Worm (Caenorhabditis elegans) whole organism, L1 larva: ENCODE results near the gene T28D9.4.

ENCODE experiments used
- C04F5.9 ChIP-seq: sonication (generic microtip); optimal IDR thresholded peaks from 2 replicates; lab custom pipeline; 2016; ENCODE audit warnings: missing genetic modification characterization, missing compliant biosample characterization
- aha-1 ChIP-seq: fragments of 150-350 bp; optimal IDR thresholded peaks from 2 replicates; lab custom pipeline; 2014; ENCODE audit warnings: missing biosample characterization, missing genetic modification characterization
- ceh-88 ChIP-seq: fragments of 200-800 bp; sonication (Bioruptor generic); IDR thresholded peaks from 2 replicates; pipeline ENCODE4 v1.3.6; 2022; ENCODE audit warnings: missing genetic modification characterization, missing compliant biosample characterization
- dpl-1 ChIP-seq, 3 experiments: fragments of 150-350 bp in 2 of 3; sonication (generic microtip) in 1 of 3; optimal IDR thresholded peaks; 2 replicates each; lab custom pipeline; 2014 to 2017; ENCODE audit warnings: missing biosample characterization in 3 of 3, missing genetic modification characterization in 3 of 3, missing genetic modification reagents in 3 of 3
- elt-2 ChIP-seq: sonication (generic microtip); optimal IDR thresholded peaks from 2 replicates; lab custom pipeline; 2016; ENCODE audit warnings: missing genetic modification characterization, mild to moderate bottlenecking, inconsistent platforms, missing compliant biosample characterization, missing genetic modification reagents
- fkh-4 ChIP-seq: sonication (generic microtip); optimal IDR thresholded peaks from 2 replicates; lab custom pipeline; 2016; ENCODE audit warnings: missing compliant biosample characterization, missing genetic modification characterization, borderline replicate concordance
- fkh-8 ChIP-seq: sonication (generic microtip); optimal IDR thresholded peaks from 2 replicates; lab custom pipeline; 2016; ENCODE audit warnings: mild to moderate bottlenecking, missing genetic modification characterization, missing compliant biosample characterization
- grh-1 ChIP-seq: fragments of 200-800 bp; sonication (Bioruptor generic); IDR thresholded peaks from 2 replicates; pipeline ENCODE4 v1.3.6; 2022; ENCODE audit warnings: missing genetic modification reagents, missing genetic modification characterization, missing compliant biosample characterization
- hlh-17 ChIP-seq: fragments of 200-800 bp; sonication (Bioruptor generic); optimal IDR thresholded peaks from 2 replicates; lab custom pipeline; 2018; ENCODE audit warnings: missing genetic modification characterization, mild to moderate bottlenecking, missing compliant biosample characterization, moderate library complexity, borderline replicate concordance
- hlh-4 ChIP-seq: sonication (generic microtip); optimal IDR thresholded peaks from 2 replicates; lab custom pipeline; 2016; ENCODE audit warnings: mild to moderate bottlenecking, missing genetic modification characterization, missing compliant biosample characterization
- irx-1 ChIP-seq: sonication (generic microtip); optimal IDR thresholded peaks from 2 replicates; lab custom pipeline; 2016; ENCODE audit warnings: missing genetic modification characterization, missing compliant biosample characterization
- isw-1 ChIP-seq: fragments of 200-800 bp; sonication (Bioruptor generic); IDR thresholded peaks from 2 replicates; pipeline ENCODE4 v1.3.6; 2022; ENCODE audit warnings: missing genetic modification characterization, missing compliant biosample characterization
- lin-35 ChIP-seq, 2 experiments: fragments of 150-350 bp; optimal IDR thresholded peaks; 2 replicates each; lab custom pipeline; 2014; ENCODE audit warnings: missing biosample characterization in 2 of 2, missing genetic modification characterization in 2 of 2, missing genetic modification reagents in 2 of 2
- lin-39 ChIP-seq: fragments of 150-350 bp; optimal IDR thresholded peaks from 2 replicates; lab custom pipeline; 2014; ENCODE audit warnings: missing biosample characterization, missing genetic modification reagents, missing genetic modification characterization
- lir-3 ChIP-seq: sonication (generic microtip); optimal IDR thresholded peaks from 2 replicates; lab custom pipeline; 2016; ENCODE audit warnings: mild to moderate bottlenecking, missing genetic modification characterization, moderate library complexity, missing compliant biosample characterization; ENCODE audit not compliant: poor library complexity
- lsy-2 ChIP-seq, 2 experiments: fragments of 150-350 bp; optimal IDR thresholded peaks; 2 replicates each; lab custom pipeline; 2014; ENCODE audit warnings: missing biosample characterization in 2 of 2, missing genetic modification characterization in 2 of 2
- mab-9 ChIP-seq: fragments of 200-800 bp; sonication (Bioruptor generic); IDR thresholded peaks from 2 replicates; pipeline ENCODE4 v1.3.6; 2022; ENCODE audit warnings: missing genetic modification reagents, missing genetic modification characterization, missing compliant biosample characterization
- mep-1 ChIP-seq: fragments of 150-350 bp; optimal IDR thresholded peaks from 2 replicates; lab custom pipeline; 2014; ENCODE audit warnings: missing biosample characterization, missing genetic modification characterization
- nhr-11 ChIP-seq: fragments of 150-350 bp; optimal IDR thresholded peaks from 2 replicates; lab custom pipeline; 2014; ENCODE audit warnings: missing biosample characterization, missing genetic modification characterization
- nhr-12 ChIP-seq: sonication (generic microtip); optimal IDR thresholded peaks from 2 replicates; lab custom pipeline; 2017; ENCODE audit warnings: missing biosample characterization, missing genetic modification characterization
- nhr-19 ChIP-seq: fragments of 200-800 bp; sonication (Bioruptor generic); conservative IDR thresholded peaks from 2 replicates; pipeline ENCODE4 v1.3.6; 2022; ENCODE audit warnings: missing genetic modification characterization, missing compliant biosample characterization
- nhr-20 ChIP-seq: sonication (generic microtip); optimal IDR thresholded peaks from 2 replicates; lab custom pipeline; 2016; ENCODE audit warnings: mild to moderate bottlenecking, missing genetic modification characterization, missing compliant biosample characterization
- nhr-47 ChIP-seq: sonication (generic microtip); optimal IDR thresholded peaks from 2 replicates; lab custom pipeline; 2016; ENCODE audit warnings: mild to moderate bottlenecking, missing genetic modification characterization, moderate library complexity, missing compliant biosample characterization
- nhr-76 ChIP-seq: sonication (generic microtip); optimal IDR thresholded peaks from 2 replicates; lab custom pipeline; 2017; ENCODE audit warnings: missing biosample characterization, missing genetic modification characterization
- pag-3 ChIP-seq: sonication (generic microtip); optimal IDR thresholded peaks from 2 replicates; lab custom pipeline; 2017; ENCODE audit warnings: missing genetic modification characterization, mild to moderate bottlenecking, missing compliant biosample characterization, antibody characterized with exemption, borderline replicate concordance; ENCODE audit not compliant: insufficient read depth
- snu-23 ChIP-seq: sonication (generic microtip); optimal IDR thresholded peaks from 2 replicates; lab custom pipeline; 2016; ENCODE audit warnings: missing genetic modification characterization, missing compliant biosample characterization
- sptf-1 ChIP-seq: fragments of 150-350 bp; optimal IDR thresholded peaks from 2 replicates; lab custom pipeline; 2014; ENCODE audit warnings: missing biosample characterization, missing genetic modification characterization
- swsn-7 ChIP-seq: sonication (generic microtip); optimal IDR thresholded peaks from 2 replicates; lab custom pipeline; 2016; ENCODE audit warnings: missing genetic modification characterization, missing compliant biosample characterization
- unc-30 ChIP-seq: sonication (generic microtip); optimal IDR thresholded peaks from 2 replicates; lab custom pipeline; 2017; ENCODE audit warnings: missing biosample characterization, missing genetic modification characterization
- unc-86 ChIP-seq: sonication (generic microtip); optimal IDR thresholded peaks from 2 replicates; lab custom pipeline; 2016; ENCODE audit warnings: missing genetic modification characterization, missing compliant biosample characterization
- vab-15 ChIP-seq: sonication (generic microtip); optimal IDR thresholded peaks from 2 replicates; lab custom pipeline; 2017; ENCODE audit warnings: missing genotype, mild to moderate bottlenecking, missing genetic modification characterization, missing compliant biosample characterization
- zip-4 ChIP-seq: fragments of 200-800 bp; sonication (Bioruptor generic); optimal IDR thresholded peaks from 2 replicates; lab custom pipeline; 2018; ENCODE audit warnings: mild to moderate bottlenecking, missing genetic modification characterization, moderate library complexity, missing compliant biosample characterization
- ztf-4 ChIP-seq: fragments of 150-350 bp; optimal IDR thresholded peaks from 2 replicates; lab custom pipeline; 2014; ENCODE audit warnings: missing biosample characterization, missing genetic modification characterization

T28D9.4 gene

ce11 chrII:6453341-6453806 lies 23.4 kb upstream of the T28D9.4 start, which contains the start of gene atg-16.2 (continued):
- TF ChIP-seq mep-1 (tag; lab: Kevin White, UChicago) (peak; percentile 85), nhr-11 (tag; lab: Kevin White, UChicago) (no peak), fkh-8 (tag; lab: Kevin White, UChicago) (no peak), ztf-4 (tag; lab: Kevin White, UChicago) (peak; percentile 19), pag-3 (no peak), lir-3 (tag; lab: Kevin White, UChicago) (no peak), vab-15 (tag; lab: Kevin White, UChicago) (no peak), lsy-2 (tag; optimal IDR thresholded peaks at IDR 0.05; lab: Kevin White, UChicago) (peak; percentile 68 to 80), irx-1 (tag; lab: Kevin White, UChicago) (no peak), swsn-7 (tag; lab: Kevin White, UChicago) (peak; percentile 55), snu-23 (GFP tag; lab: Kevin White, UChicago) (peak; percentile 66), hlh-17 (GFP tag; lab: Kevin White, UChicago) (no peak), isw-1 (GFP tag; lab: Robert Waterston, UW) (no peak), nhr-47 (tag; lab: Kevin White, UChicago) (peak; percentile 10), nhr-20 (tag; lab: Kevin White, UChicago) (peak; percentile 62), fkh-4 (no peak), lin-39 (tag; lab: Kevin White, UChicago) (no peak)
- TF ChIP-seq, all 84 proteins: peak for 29

ce11 chrII:6454671-6455070 lies 22.1 kb upstream of the T28D9.4 start, which contains the start of gene aptf-1:
aptf-1 (plus strand) TSS chrII:6454971.
- TF ChIP-seq zip-4 (GFP tag; lab: Kevin White, UChicago) (no peak), lin-35 (GFP tag; optimal IDR thresholded peaks at IDR 0.05; lab: Kevin White, UChicago) (no peak), dpl-1 (GFP tag; optimal IDR thresholded peaks at IDR 0.05; lab: Kevin White, UChicago) (no peak), hlh-4 (tag; lab: Kevin White, UChicago) (no peak), snu-23 (GFP tag; lab: Kevin White, UChicago) (no peak), nhr-19 (no peak), unc-86 (tag; lab: Kevin White, UChicago) (no peak), aha-1 (tag; lab: Kevin White, UChicago) (no peak), lin-39 (tag; lab: Kevin White, UChicago) (no peak), nhr-47 (tag; lab: Kevin White, UChicago) (no peak), sptf-1 (no peak), ceh-88 (no peak), fkh-4 (no peak), mab-9 (no peak), nhr-12 (tag; lab: Kevin White, UChicago) (no peak), vab-15 (tag; lab: Kevin White, UChicago) (no peak)
- TF ChIP-seq, all 84 proteins: peak for 0

ce11 chrII:6469340-6469739 lies 7.4 kb upstream of the T28D9.4 start:
- no peak for TF ChIP-seq hlh-17 (GFP tag; lab: Kevin White, UChicago)
- TF ChIP-seq elt-2 (tag; lab: Kevin White, UChicago) = peak; percentile 43

ce11 chrII:6470985-6471384 lies 5.8 kb upstream of the T28D9.4 start, which contains the start of gene dgk-5:
dgk-5 (minus strand) TSS chrII:6471085.
- TF ChIP-seq C04F5.9 (tag; lab: Kevin White, UChicago) (no peak), nhr-76 (tag; lab: Kevin White, UChicago) (no peak)

- TF ChIP-seq grh-1 (no peak), hlh-4 (tag; lab: Kevin White, UChicago) (no peak), lir-3 (tag; lab: Kevin White, UChicago) (no peak), unc-30 (tag; lab: Kevin White, UChicago) (no peak)
Observed at ce11 chrII:6475180-6475737, 1.5 kb upstream of the T28D9.4 start, which contains the start of gene T28D9.16. T28D9.16 (plus strand) TSS chrII:6475687.
